Worm (Caenorhabditis elegans) whole organism, L4 larva: Measurements from ENCODE around the gene smc-6.
"Not testable (repeated sequence)": the region's sequence is repeated elsewhere in the genome, so short reads cannot be mapped to it uniquely, and the experiment has no call there.

ENCODE experiments used
- D1046.2 ChIP-seq: fragments of 200-800 bp; sonication (Bioruptor generic); IDR thresholded peaks from 2 replicates; pipeline ENCODE4 v1.3.6; 2022; ENCODE audit warnings: missing genetic modification characterization, missing compliant biosample characterization
- T26A8.4 ChIP-seq: fragments of 200-800 bp; sonication (Bioruptor generic); IDR thresholded peaks from 2 replicates; pipeline ENCODE4 v1.3.6; 2022; ENCODE audit warnings: missing genetic modification characterization, missing compliant biosample characterization
- Y105C5A.15 ChIP-seq: fragments of 200-800 bp; sonication (Bioruptor generic); IDR thresholded peaks from 2 replicates; pipeline ENCODE4 v1.3.6; 2022; ENCODE audit warnings: missing genetic modification characterization, missing compliant biosample characterization
- Y75B8A.6 ChIP-seq: fragments of 200-800 bp; sonication (Bioruptor generic); IDR thresholded peaks from 2 replicates; pipeline ENCODE4 v1.3.6; 2022; ENCODE audit warnings: missing genetic modification reagents, missing genetic modification characterization, missing compliant biosample characterization
- ZK337.2 ChIP-seq: fragments of 200-800 bp; sonication (Bioruptor generic); IDR thresholded peaks from 2 replicates; pipeline ENCODE4 v1.3.6; 2022; ENCODE audit warnings: missing genetic modification reagents, missing genetic modification characterization, missing compliant biosample characterization
- aha-1 ChIP-seq: fragments of 150-350 bp; peaks from one replicate; lab custom pipeline; 2014; ENCODE audit warnings: missing biosample characterization, missing genetic modification characterization
- ceh-20 ChIP-seq: fragments of 200-800 bp; sonication (Bioruptor generic); IDR thresholded peaks from 2 replicates; pipeline ENCODE4 v1.3.6; 2022; ENCODE audit warnings: missing genetic modification reagents, missing genetic modification characterization, missing compliant biosample characterization
- ceh-28 ChIP-seq: fragments of 150-350 bp; optimal IDR thresholded peaks from 2 replicates; lab custom pipeline; 2014; ENCODE audit warnings: missing biosample characterization, missing genetic modification reagents, missing genetic modification characterization
- ceh-44 ChIP-seq: fragments of 200-800 bp; sonication (Bioruptor generic); IDR thresholded peaks from 2 replicates; pipeline ENCODE4 v1.3.6; 2022; ENCODE audit warnings: missing genetic modification reagents, missing genetic modification characterization, missing compliant biosample characterization
- ctbp-1 ChIP-seq: fragments of 200-800 bp; sonication (Bioruptor generic); IDR thresholded peaks from 2 replicates; pipeline ENCODE4 v1.3.6; 2022; ENCODE audit warnings: missing genetic modification reagents, missing genetic modification characterization, missing compliant biosample characterization
- daf-16 ChIP-seq, 3 experiments: sonication (generic microtip); optimal IDR thresholded peaks; 2 replicates each; lab custom pipeline; 2016 to 2017; ENCODE audit warnings: missing genetic modification characterization in 3 of 3, missing genetic modification reagents in 3 of 3, mild to moderate bottlenecking in 2 of 3, missing compliant biosample characterization in 2 of 3, missing biosample characterization in 1 of 3, moderate library complexity in 1 of 3
- dmd-6 ChIP-seq: fragments of 200-800 bp; sonication (Bioruptor generic); IDR thresholded peaks from 2 replicates; pipeline ENCODE4 v1.3.6; 2022; ENCODE audit warnings: missing genetic modification reagents, missing genetic modification characterization, missing compliant biosample characterization
- dpl-1 ChIP-seq: fragments of 150-350 bp; optimal IDR thresholded peaks from 2 replicates; lab custom pipeline; 2014; ENCODE audit warnings: missing biosample characterization, missing genetic modification reagents, missing genetic modification characterization
- duxl-1 ChIP-seq: sonication (generic microtip); optimal IDR thresholded peaks from 2 replicates; lab custom pipeline; 2016; ENCODE audit warnings: mild to moderate bottlenecking, missing genetic modification characterization, moderate library complexity, missing compliant biosample characterization; ENCODE audit not compliant: poor library complexity
- dve-1 ChIP-seq: sonication (generic microtip); optimal IDR thresholded peaks from 2 replicates; lab custom pipeline; 2017; ENCODE audit warnings: antibody characterized with exemption, mild to moderate bottlenecking, missing genetic modification characterization, missing compliant biosample characterization; ENCODE audit not compliant: insufficient read depth
- fkh-10 ChIP-seq: fragments of 150-350 bp; optimal IDR thresholded peaks from 2 replicates; lab custom pipeline; 2014; ENCODE audit warnings: missing biosample characterization, missing genetic modification reagents, missing genetic modification characterization
- hif-1 ChIP-seq, 2 experiments: sonication (generic microtip); optimal IDR thresholded peaks; 2 replicates each; lab custom pipeline; 2016 to 2017; ENCODE audit warnings: missing compliant biosample characterization in 2 of 2, missing genetic modification characterization in 2 of 2, missing genetic modification reagents in 2 of 2, missing genotype in 2 of 2, mild to moderate bottlenecking in 1 of 2
- hmg-1.1 ChIP-seq: fragments of 200-800 bp; sonication (Bioruptor generic); IDR thresholded peaks from 2 replicates; pipeline ENCODE4 v1.3.6; 2022; ENCODE audit warnings: missing genetic modification reagents, missing genetic modification characterization, missing compliant biosample characterization
- jun-1 ChIP-seq: fragments of 150-350 bp; optimal IDR thresholded peaks from 2 replicates; lab custom pipeline; 2014; ENCODE audit warnings: missing biosample characterization, missing genetic modification reagents, missing genetic modification characterization
- lin-15B ChIP-seq: fragments of 150-350 bp; sonication (generic microtip); optimal IDR thresholded peaks from 3 replicates; lab custom pipeline; 2014; ENCODE audit warnings: missing biosample characterization, missing genetic modification characterization
- lin-38 ChIP-seq: fragments of 200-800 bp; sonication (Bioruptor generic); IDR thresholded peaks from 2 replicates; pipeline ENCODE4 v1.3.6; 2022; ENCODE audit warnings: missing genetic modification reagents, missing genetic modification characterization, missing compliant biosample characterization
- lin-39 ChIP-seq: fragments of 150-350 bp; optimal IDR thresholded peaks from 2 replicates; lab custom pipeline; 2014; ENCODE audit warnings: missing biosample characterization, missing genetic modification reagents, missing genetic modification characterization
- lsy-2 ChIP-seq, 2 experiments: fragments of 150-350 bp in 1 of 2; sonication (generic microtip) in 1 of 2; optimal IDR thresholded peaks; 2 replicates each; lab custom pipeline; 2014 to 2017; ENCODE audit warnings: missing biosample characterization in 2 of 2, missing genetic modification characterization in 2 of 2
- madf-9 ChIP-seq: fragments of 200-800 bp; sonication (Bioruptor generic); conservative IDR thresholded peaks from 2 replicates; pipeline ENCODE4 v1.3.6; 2022; ENCODE audit warnings: missing genetic modification reagents, missing genetic modification characterization, missing compliant biosample characterization
- mdt-29 ChIP-seq: fragments of 200-800 bp; sonication (Bioruptor generic); IDR thresholded peaks from 2 replicates; pipeline ENCODE4 v1.3.6; 2022; ENCODE audit warnings: missing genetic modification reagents, missing genetic modification characterization, missing compliant biosample characterization
- mes-2 ChIP-seq: sonication (generic microtip); optimal IDR thresholded peaks from 2 replicates; lab custom pipeline; 2016; ENCODE audit warnings: missing genotype, mild to moderate bottlenecking, missing genetic modification characterization, missing compliant biosample characterization; ENCODE audit not compliant: poor library complexity, severe bottlenecking
- mxl-2 ChIP-seq: fragments of 200-800 bp; sonication (Bioruptor generic); conservative IDR thresholded peaks from 2 replicates; pipeline ENCODE4 v1.3.6; 2022; ENCODE audit warnings: missing genetic modification reagents, missing genetic modification characterization, missing compliant biosample characterization
- mxl-3 ChIP-seq: fragments of 200-800 bp; sonication (Bioruptor generic); optimal IDR thresholded peaks from 2 replicates; lab custom pipeline; 2018; ENCODE audit warnings: mild to moderate bottlenecking, missing genetic modification characterization, missing compliant biosample characterization
- nhr-10 ChIP-seq: fragments of 150-350 bp; optimal IDR thresholded peaks from 2 replicates; lab custom pipeline; 2014; ENCODE audit warnings: missing biosample characterization, missing genetic modification characterization
- nhr-25 ChIP-seq: sonication (generic microtip); optimal IDR thresholded peaks from 2 replicates; lab custom pipeline; 2017; ENCODE audit warnings: missing genetic modification characterization, mild to moderate bottlenecking, missing compliant biosample characterization, antibody characterized with exemption, moderate library complexity, borderline replicate concordance; ENCODE audit not compliant: insufficient read depth
- nhr-28 ChIP-seq: fragments of 150-350 bp; optimal IDR thresholded peaks from 2 replicates; lab custom pipeline; 2014; ENCODE audit warnings: missing biosample characterization, missing genetic modification characterization
- nhr-6 ChIP-seq: fragments of 150-350 bp; optimal IDR thresholded peaks from 2 replicates; lab custom pipeline; 2014; ENCODE audit warnings: missing biosample characterization, missing genetic modification characterization
- nhr-76 ChIP-seq: fragments of 150-350 bp; optimal IDR thresholded peaks from 2 replicates; lab custom pipeline; 2014; ENCODE audit warnings: missing biosample characterization, missing genetic modification characterization
- nhr-77 ChIP-seq: fragments of 150-350 bp; optimal IDR thresholded peaks from 2 replicates; lab custom pipeline; 2014; ENCODE audit warnings: missing biosample characterization, missing genetic modification characterization
- pha-4 ChIP-seq, 2 experiments: fragments of 150-350 bp in 1 of 2; fragments of 200-800 bp in 1 of 2; sonication (Bioruptor generic) in 1 of 2; IDR thresholded peaks in 1 of 2; optimal IDR thresholded peaks in 1 of 2; 2 replicates each; pipeline versions ENCODE4 v1.3.6 to Lab custom; 2014 to 2022; ENCODE audit warnings: missing genetic modification characterization in 2 of 2, missing genetic modification reagents in 2 of 2, missing biosample characterization in 1 of 2, missing compliant biosample characterization in 1 of 2
- rbr-2 ChIP-seq: sonication (generic microtip); optimal IDR thresholded peaks from 2 replicates; lab custom pipeline; 2016; ENCODE audit warnings: missing genotype, missing genetic modification characterization, missing compliant biosample characterization
- sdz-12 ChIP-seq: fragments of 200-800 bp; sonication (Bioruptor generic); optimal IDR thresholded peaks from 2 replicates; lab custom pipeline; 2018; ENCODE audit warnings: mild to moderate bottlenecking, missing genetic modification characterization, missing compliant biosample characterization
- skn-1 ChIP-seq: fragments of 150-350 bp; optimal IDR thresholded peaks from 2 replicates; lab custom pipeline; 2014; ENCODE audit warnings: missing biosample characterization, missing genetic modification characterization
- tag-97 ChIP-seq: fragments of 200-800 bp; sonication (Bioruptor generic); IDR thresholded peaks from 2 replicates; pipeline ENCODE4 v1.3.6; 2022; ENCODE audit warnings: missing genetic modification characterization, missing compliant biosample characterization
- tra-1 ChIP-seq: fragments of 200-800 bp; sonication (Bioruptor generic); IDR thresholded peaks from 2 replicates; pipeline ENCODE4 v1.3.6; 2022; ENCODE audit warnings: missing genetic modification reagents, missing genetic modification characterization, missing compliant biosample characterization
- unc-130 ChIP-seq: sonication (generic microtip); optimal IDR thresholded peaks from 2 replicates; lab custom pipeline; 2016; ENCODE audit warnings: missing genetic modification reagents, missing genetic modification characterization, missing compliant biosample characterization
- zfp-2 ChIP-seq: sonication (generic microtip); optimal IDR thresholded peaks from 2 replicates; lab custom pipeline; 2016; ENCODE audit warnings: mild to moderate bottlenecking, missing genetic modification characterization, missing compliant biosample characterization
- zfp-3 ChIP-seq: fragments of 200-800 bp; sonication (Bioruptor generic); conservative IDR thresholded peaks from 2 replicates; pipeline ENCODE4 v1.3.6; 2022; ENCODE audit warnings: missing genetic modification reagents, missing genetic modification characterization, missing compliant biosample characterization

The smc-6 gene

DNA sequence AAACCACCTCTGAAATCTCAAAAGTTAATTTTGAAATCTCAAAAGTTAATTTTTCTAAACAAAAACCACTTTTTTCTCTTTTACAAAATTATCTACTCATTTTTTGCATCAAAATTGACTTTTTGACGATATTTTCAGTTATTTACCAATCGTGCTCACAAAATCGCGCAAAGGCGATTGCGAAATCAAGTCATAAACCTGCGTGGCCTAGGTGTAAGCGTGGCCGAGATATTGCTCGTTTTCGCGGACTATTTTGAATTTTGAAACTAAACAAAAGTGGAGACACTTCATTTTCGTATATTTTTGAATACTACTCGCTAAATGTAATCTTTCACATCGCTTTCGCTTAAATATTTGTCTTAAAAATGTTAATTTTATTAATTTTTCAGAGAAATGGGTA lies at the start of gene smc-6:
Gene smc-6, plus strand, starts transcription at position 390 of the 400 bp plus-strand sequence.
- TF ChIP-seq lin-39 (tag; lab: Kevin White, UChicago) (no peak), mxl-2 (no peak), dpl-1 (peak; percentile 65), mxl-3 (GFP tag; lab: Kevin White, UChicago) (no peak), daf-16 (GFP tag; optimal IDR thresholded peaks at IDR 0.05; lab: Kevin White, UChicago) (no peak), daf-16 (tag; optimal IDR thresholded peaks at IDR 0.05; lab: Kevin White, UChicago) (peak; percentile 16), dve-1 (peak; percentile 27), aha-1 (tag; lab: Kevin White, UChicago) (peak; percentile 56), ctbp-1 (GFP tag; lab: Robert Waterston, UW) (no peak), mes-2 (tag; lab: Kevin White, UChicago) (peak; percentile 83), nhr-28 (tag; lab: Kevin White, UChicago) (peak; percentile 13), pha-4 (GFP tag; IDR thresholded peaks at IDR 0.05; lab: Robert Waterston, UW) (no peak), pha-4 (tag; optimal IDR thresholded peaks at IDR 0.05; lab: Kevin White, UChicago) (peak; percentile 47), fkh-10 (GFP tag; lab: Kevin White, UChicago) (peak; percentile 18), hmg-1.1 (GFP tag; lab: Robert Waterston, UW) (peak; percentile 40; the same call in 1 of the 2 replicates)

DNA sequence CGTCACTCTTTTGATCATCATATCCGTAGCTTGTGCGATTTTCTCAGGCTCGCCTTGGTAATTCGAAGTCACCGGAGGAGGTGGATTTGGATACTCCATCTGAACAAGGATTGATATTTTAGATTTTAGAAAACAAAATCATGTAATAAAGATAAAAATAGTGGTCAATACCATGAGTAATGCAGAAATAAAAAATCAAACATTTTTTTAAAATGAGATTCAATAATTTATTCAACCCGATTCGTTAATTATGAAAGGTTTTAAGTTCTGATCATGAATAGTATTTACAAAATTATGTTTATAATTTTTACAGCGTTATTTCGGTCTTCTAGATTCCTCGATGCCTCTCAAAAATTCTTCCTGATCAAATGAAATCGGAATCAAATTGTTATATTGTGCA lies 44.8 kb upstream of the smc-6 start, which contains the start of gene mdt-8:
Gene mdt-8, minus strand, starts transcription at position 101 of the 400 bp plus-strand sequence.
- TF ChIP-seq nhr-77 (no peak), mes-2 (tag; lab: Kevin White, UChicago) (no peak), nhr-10 (no peak), zfp-3 (GFP tag; lab: Robert Waterston, UW) (no peak), skn-1 (no peak), jun-1 (tag; lab: Kevin White, UChicago) (no peak), nhr-6 (tag; lab: Kevin White, UChicago) (no peak), daf-16 (GFP tag; optimal IDR thresholded peaks at IDR 0.05; lab: Kevin White, UChicago) (no peak), daf-16 (tag; optimal IDR thresholded peaks at IDR 0.05; lab: Kevin White, UChicago) (no peak), ceh-28 (tag; lab: Kevin White, UChicago) (no peak), nhr-76 (tag; lab: Kevin White, UChicago) (no peak), Y105C5A.15 (GFP tag; lab: Robert Waterston, UW) (no peak)

DNA sequence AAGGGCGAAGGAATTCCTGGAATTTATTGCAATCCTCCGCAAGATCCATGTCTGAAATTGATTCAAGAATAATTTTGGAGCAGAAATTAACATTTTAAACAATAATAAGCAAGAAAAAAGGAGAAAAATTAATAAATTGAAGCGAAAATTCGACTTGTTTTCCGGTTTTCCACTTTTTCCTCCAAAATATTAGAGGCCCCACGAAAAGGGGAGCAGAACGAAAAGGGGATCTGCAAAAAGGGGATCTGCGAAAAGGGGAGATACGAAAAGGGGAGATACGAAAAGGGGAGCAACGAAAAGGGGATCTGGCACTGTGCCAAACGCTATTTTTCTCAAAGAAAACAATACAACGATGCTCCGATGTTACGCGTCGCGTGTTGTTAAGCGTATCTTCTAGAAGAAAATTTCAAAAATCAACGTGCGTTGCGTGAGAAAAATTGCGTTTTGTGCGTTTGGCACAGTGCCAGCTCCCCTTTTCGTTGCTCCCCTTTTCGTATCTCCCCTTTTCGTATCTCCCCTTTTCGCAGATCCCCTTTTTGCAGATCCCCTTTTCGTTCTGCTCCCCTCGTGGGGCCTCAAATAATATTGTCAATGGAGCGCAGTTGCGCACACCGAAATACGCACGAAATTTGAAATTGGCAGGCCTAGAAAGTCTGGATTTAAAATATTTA lies 44.0 kb upstream of the smc-6 start, which contains the start of gene Y62F5A.12:
Gene Y62F5A.12, minus strand, starts transcription at position 51 of the 671 bp plus-strand sequence.
- TF ChIP-seq T26A8.4 (peak; percentile 78), madf-9 (peak; percentile 96), tra-1 (peak; percentile 95), dmd-6 (GFP tag; lab: Robert Waterston, UW) (peak; percentile 88), rbr-2 (tag; lab: Kevin White, UChicago) (peak; percentile 89), duxl-1 (tag; lab: Kevin White, UChicago) (peak; percentile 70), lsy-2 (tag; optimal IDR thresholded peaks at IDR 0.05; lab: Kevin White, UChicago) (peak; percentile 71 to 82), lin-38 (GFP tag; lab: Robert Waterston, UW) (peak; percentile 100), mdt-29 (GFP tag; lab: Robert Waterston, UW) (peak; percentile 85), pha-4 (GFP tag; IDR thresholded peaks at IDR 0.05; lab: Robert Waterston, UW) (peak; percentile 96), nhr-28 (tag; lab: Kevin White, UChicago) (peak; percentile 52), ZK337.2 (GFP tag; lab: Robert Waterston, UW) (peak; percentile 99), sdz-12 (GFP tag; lab: Kevin White, UChicago) (peak; percentile 60), Y105C5A.15 (GFP tag; lab: Robert Waterston, UW) (peak; percentile 70; the same call in 1 of the 2 replicates), ctbp-1 (GFP tag; lab: Robert Waterston, UW) (peak; percentile 94), zfp-2 (tag; lab: Kevin White, UChicago) (peak; percentile 50), D1046.2 (GFP tag; lab: Robert Waterston, UW) (peak; percentile 93), lin-15B (tag; lab: Kevin White, UChicago) (peak; percentile 39), ceh-44 (GFP tag; lab: Robert Waterston, UW) (peak; percentile 99), Y75B8A.6 (GFP tag; lab: Robert Waterston, UW) (0 out of 2 replicates have a peak, but pooled peaks have one; percentile 80), dve-1 (peak; percentile 59), hif-1 (tag; optimal IDR thresholded peaks at IDR 0.05; lab: Kevin White, UChicago) (peak in 1 of 2 experiments; percentile 93), unc-130 (GFP tag; lab: Kevin White, UChicago) (peak; percentile 84), hmg-1.1 (GFP tag; lab: Robert Waterston, UW) (peak; percentile 93), ceh-20 (GFP tag; lab: Robert Waterston, UW) (peak; percentile 95), nhr-25 (tag; lab: Kevin White, UChicago) (peak; percentile 40), tag-97 (peak; percentile 88; the same call in 1 of the 2 replicates)
- not testable (repeated sequence) for TF ChIP-seq pha-4 (tag; optimal IDR thresholded peaks at IDR 0.05; lab: Kevin White, UChicago)
